Worm (Caenorhabditis elegans) whole organism, L1 larva: ENCODE data around the gene fbxb-99.
A peak's percentile ranks its signal among the peaks of the same experiment; 100 is the strongest.

ENCODE experiments used
- C16A3.4 ChIP-seq: fragments of 150-350 bp; optimal IDR thresholded peaks from 2 replicates; lab custom pipeline; 2014; ENCODE audit warnings: missing biosample characterization, missing genetic modification characterization
- C34B4.2 ChIP-seq: sonication (generic microtip); optimal IDR thresholded peaks from 2 replicates; lab custom pipeline; 2017; ENCODE audit warnings: mild to moderate bottlenecking, missing genetic modification characterization, missing compliant biosample characterization
- Y116A8C.19 ChIP-seq: sonication (generic microtip); optimal IDR thresholded peaks from 2 replicates; lab custom pipeline; 2016; ENCODE audit warnings: missing compliant biosample characterization, missing genetic modification characterization, borderline replicate concordance
- alr-1 ChIP-seq: fragments of 200-800 bp; sonication (Bioruptor generic); optimal IDR thresholded peaks from 2 replicates; lab custom pipeline; 2018; ENCODE audit warnings: borderline replicate concordance, mild to moderate bottlenecking, missing genetic modification characterization, missing compliant biosample characterization
- aly-2 ChIP-seq: fragments of 150-350 bp; optimal IDR thresholded peaks from 2 replicates; lab custom pipeline; 2014; ENCODE audit warnings: missing biosample characterization, missing genetic modification characterization
- ama-1 ChIP-seq: fragments of 150-350 bp; optimal IDR thresholded peaks from 2 replicates; lab custom pipeline; 2014
- blmp-1 ChIP-seq: fragments of 150-350 bp; optimal IDR thresholded peaks from 2 replicates; lab custom pipeline; 2014; ENCODE audit warnings: missing biosample characterization, missing genetic modification characterization
- ceh-82 ChIP-seq, 3 experiments: fragments of 150-350 bp in 1 of 3; sonication (generic microtip) in 2 of 3; optimal IDR thresholded peaks; 2 replicates each; lab custom pipeline; 2014 to 2017; ENCODE audit warnings: missing biosample characterization in 3 of 3, missing genetic modification characterization in 3 of 3
- ceh-88 ChIP-seq: fragments of 200-800 bp; sonication (Bioruptor generic); IDR thresholded peaks from 2 replicates; pipeline ENCODE4 v1.3.6; 2022; ENCODE audit warnings: missing genetic modification characterization, missing compliant biosample characterization
- dpl-1 ChIP-seq, 3 experiments: fragments of 150-350 bp in 2 of 3; sonication (generic microtip) in 1 of 3; optimal IDR thresholded peaks; 2 replicates each; lab custom pipeline; 2014 to 2017; ENCODE audit warnings: missing biosample characterization in 3 of 3, missing genetic modification characterization in 3 of 3, missing genetic modification reagents in 3 of 3
- dsc-1 ChIP-seq: sonication (generic microtip); optimal IDR thresholded peaks from 2 replicates; lab custom pipeline; 2016; ENCODE audit warnings: mild to moderate bottlenecking, missing genetic modification characterization, missing compliant biosample characterization
- elt-2 ChIP-seq: sonication (generic microtip); optimal IDR thresholded peaks from 2 replicates; lab custom pipeline; 2016; ENCODE audit warnings: missing genetic modification characterization, mild to moderate bottlenecking, inconsistent platforms, missing compliant biosample characterization, missing genetic modification reagents
- fkh-4 ChIP-seq: sonication (generic microtip); optimal IDR thresholded peaks from 2 replicates; lab custom pipeline; 2016; ENCODE audit warnings: missing compliant biosample characterization, missing genetic modification characterization, borderline replicate concordance
- fkh-8 ChIP-seq: sonication (generic microtip); optimal IDR thresholded peaks from 2 replicates; lab custom pipeline; 2016; ENCODE audit warnings: mild to moderate bottlenecking, missing genetic modification characterization, missing compliant biosample characterization
- hlh-17 ChIP-seq: fragments of 200-800 bp; sonication (Bioruptor generic); optimal IDR thresholded peaks from 2 replicates; lab custom pipeline; 2018; ENCODE audit warnings: missing genetic modification characterization, mild to moderate bottlenecking, missing compliant biosample characterization, moderate library complexity, borderline replicate concordance
- hlh-4 ChIP-seq: sonication (generic microtip); optimal IDR thresholded peaks from 2 replicates; lab custom pipeline; 2016; ENCODE audit warnings: mild to moderate bottlenecking, missing genetic modification characterization, missing compliant biosample characterization
- jun-1 ChIP-seq: fragments of 150-350 bp; optimal IDR thresholded peaks from 2 replicates; lab custom pipeline; 2014; ENCODE audit warnings: missing biosample characterization, missing genetic modification reagents, missing genetic modification characterization
- lin-14 ChIP-seq: fragments of 200-800 bp; sonication (Bioruptor generic); optimal IDR thresholded peaks from 2 replicates; lab custom pipeline; 2018; ENCODE audit warnings: mild to moderate bottlenecking, missing genetic modification characterization, moderate library complexity, missing compliant biosample characterization
- lin-15B ChIP-seq: fragments of 150-350 bp; sonication (generic microtip); optimal IDR thresholded peaks from 3 replicates; lab custom pipeline; 2014; ENCODE audit warnings: missing biosample characterization, missing genetic modification characterization
- lin-35 ChIP-seq, 2 experiments: fragments of 150-350 bp; optimal IDR thresholded peaks; 2 replicates each; lab custom pipeline; 2014; ENCODE audit warnings: missing biosample characterization in 2 of 2, missing genetic modification characterization in 2 of 2, missing genetic modification reagents in 2 of 2
- lir-3 ChIP-seq: sonication (generic microtip); optimal IDR thresholded peaks from 2 replicates; lab custom pipeline; 2016; ENCODE audit warnings: mild to moderate bottlenecking, missing genetic modification characterization, moderate library complexity, missing compliant biosample characterization; ENCODE audit not compliant: poor library complexity
- lsy-2 ChIP-seq, 2 experiments: fragments of 150-350 bp; optimal IDR thresholded peaks; 2 replicates each; lab custom pipeline; 2014; ENCODE audit warnings: missing biosample characterization in 2 of 2, missing genetic modification characterization in 2 of 2
- mab-9 ChIP-seq: fragments of 200-800 bp; sonication (Bioruptor generic); IDR thresholded peaks from 2 replicates; pipeline ENCODE4 v1.3.6; 2022; ENCODE audit warnings: missing genetic modification reagents, missing genetic modification characterization, missing compliant biosample characterization
- mef-2 ChIP-seq: fragments of 150-350 bp; optimal IDR thresholded peaks from 2 replicates; lab custom pipeline; 2014; ENCODE audit warnings: missing biosample characterization, missing genetic modification characterization
- mep-1 ChIP-seq: fragments of 150-350 bp; optimal IDR thresholded peaks from 2 replicates; lab custom pipeline; 2014; ENCODE audit warnings: missing biosample characterization, missing genetic modification characterization
- nhr-11 ChIP-seq: fragments of 150-350 bp; optimal IDR thresholded peaks from 2 replicates; lab custom pipeline; 2014; ENCODE audit warnings: missing biosample characterization, missing genetic modification characterization
- nhr-20 ChIP-seq: sonication (generic microtip); optimal IDR thresholded peaks from 2 replicates; lab custom pipeline; 2016; ENCODE audit warnings: mild to moderate bottlenecking, missing genetic modification characterization, missing compliant biosample characterization
- nhr-237 ChIP-seq: fragments of 150-350 bp; optimal IDR thresholded peaks from 2 replicates; lab custom pipeline; 2014; ENCODE audit warnings: missing biosample characterization, missing genetic modification characterization
- nhr-28 ChIP-seq: fragments of 150-350 bp; optimal IDR thresholded peaks from 2 replicates; lab custom pipeline; 2014; ENCODE audit warnings: missing biosample characterization, missing genetic modification characterization
- nhr-47 ChIP-seq: sonication (generic microtip); optimal IDR thresholded peaks from 2 replicates; lab custom pipeline; 2016; ENCODE audit warnings: mild to moderate bottlenecking, missing genetic modification characterization, moderate library complexity, missing compliant biosample characterization
- nhr-76 ChIP-seq: sonication (generic microtip); optimal IDR thresholded peaks from 2 replicates; lab custom pipeline; 2017; ENCODE audit warnings: missing biosample characterization, missing genetic modification characterization
- nhr-90 ChIP-seq: sonication (generic microtip); optimal IDR thresholded peaks from 2 replicates; lab custom pipeline; 2016; ENCODE audit warnings: mild to moderate bottlenecking, missing genetic modification characterization, missing compliant biosample characterization; ENCODE audit not compliant: poor library complexity
- pag-3 ChIP-seq: sonication (generic microtip); optimal IDR thresholded peaks from 2 replicates; lab custom pipeline; 2017; ENCODE audit warnings: missing genetic modification characterization, mild to moderate bottlenecking, missing compliant biosample characterization, antibody characterized with exemption, borderline replicate concordance; ENCODE audit not compliant: insufficient read depth
- rnt-1 ChIP-seq: sonication (generic microtip); optimal IDR thresholded peaks from 2 replicates; lab custom pipeline; 2016; ENCODE audit warnings: mild to moderate bottlenecking, missing genetic modification characterization, moderate library complexity, missing compliant biosample characterization
- snpc-4 ChIP-seq: fragments of 150-350 bp; optimal IDR thresholded peaks from 2 replicates; lab custom pipeline; 2014; ENCODE audit warnings: missing biosample characterization, missing genetic modification characterization
- snu-23 ChIP-seq: sonication (generic microtip); optimal IDR thresholded peaks from 2 replicates; lab custom pipeline; 2016; ENCODE audit warnings: missing genetic modification characterization, missing compliant biosample characterization
- sptf-1 ChIP-seq: fragments of 150-350 bp; optimal IDR thresholded peaks from 2 replicates; lab custom pipeline; 2014; ENCODE audit warnings: missing biosample characterization, missing genetic modification characterization
- sup-37 ChIP-seq: fragments of 200-800 bp; sonication (Bioruptor generic); optimal IDR thresholded peaks from 2 replicates; lab custom pipeline; 2018; ENCODE audit warnings: mild to moderate bottlenecking, missing genetic modification characterization, missing compliant biosample characterization
- tbx-2 ChIP-seq: sonication (generic microtip); optimal IDR thresholded peaks from 2 replicates; lab custom pipeline; 2016; ENCODE audit warnings: missing genetic modification characterization, missing compliant biosample characterization
- unc-86 ChIP-seq: sonication (generic microtip); optimal IDR thresholded peaks from 2 replicates; lab custom pipeline; 2016; ENCODE audit warnings: missing genetic modification characterization, missing compliant biosample characterization
- unc-98 ChIP-seq: fragments of 200-800 bp; sonication (Bioruptor generic); IDR thresholded peaks from 2 replicates; pipeline ENCODE4 v1.3.6; 2022; ENCODE audit warnings: missing genetic modification characterization, missing compliant biosample characterization
- vab-15 ChIP-seq: sonication (generic microtip); optimal IDR thresholded peaks from 2 replicates; lab custom pipeline; 2017; ENCODE audit warnings: missing genotype, mild to moderate bottlenecking, missing genetic modification characterization, missing compliant biosample characterization
- zag-1 ChIP-seq: fragments of 150-350 bp; optimal IDR thresholded peaks from 2 replicates; lab custom pipeline; 2014; ENCODE audit warnings: missing biosample characterization, missing genetic modification characterization

Gene fbxb-99

DNA sequence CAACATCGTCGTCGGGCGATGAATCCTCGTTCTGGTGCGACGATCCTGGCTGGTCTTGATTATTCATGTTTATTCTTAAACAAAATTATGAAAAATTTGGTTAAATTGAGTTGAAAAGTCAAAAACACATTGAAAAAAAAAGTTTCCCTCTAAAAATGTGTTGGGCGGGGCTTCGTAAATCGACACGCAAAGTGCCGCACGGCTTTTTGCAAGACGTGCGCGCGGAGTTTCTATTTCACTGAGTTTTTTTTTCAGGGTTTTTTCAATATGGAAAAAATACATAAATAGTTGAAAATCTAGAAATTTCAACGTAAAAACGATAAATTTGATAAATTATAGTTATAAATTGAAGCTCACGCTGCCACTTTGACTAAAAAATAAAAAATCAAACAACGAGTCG lies 14.9 kb upstream of the fbxb-99 start, which contains the start of gene F54D10.5 (continued):
- TF ChIP-seq snpc-4 (tag; lab: Kevin White, UChicago): peak; percentile 59
- peak; percentile 37 for TF ChIP-seq jun-1 (tag; lab: Kevin White, UChicago)
- peak; percentile 80 for TF ChIP-seq tbx-2 (tag; lab: Kevin White, UChicago)
- no peak for TF ChIP-seq nhr-28
- peak; percentile 63 for TF ChIP-seq lin-15B (tag; lab: Kevin White, UChicago)
- peak; percentile 10 for TF ChIP-seq nhr-237 (tag; lab: Kevin White, UChicago)
- TF ChIP-seq zag-1 (tag; lab: Kevin White, UChicago): no peak
- no peak for TF ChIP-seq pag-3 (tag; lab: Kevin White, UChicago)
- peak; percentile 71 for TF ChIP-seq mep-1 (tag; lab: Kevin White, UChicago)
- TF ChIP-seq sup-37 (GFP tag; lab: Kevin White, UChicago): no peak
- no peak for TF ChIP-seq ama-1 (lab: Kevin White, UChicago)
- peak; percentile 77 for TF ChIP-seq lin-14
- TF ChIP-seq mef-2 (tag; lab: Kevin White, UChicago): no peak
- no peak for TF ChIP-seq fkh-4 (tag; lab: Kevin White, UChicago)
- peak; percentile 24; the same call in 1 of the 2 replicates for TF ChIP-seq ceh-88
- peak; percentile 95 for TF ChIP-seq dpl-1 (GFP tag; optimal IDR thresholded peaks at IDR 0.05; lab: Kevin White, UChicago)
- TF ChIP-seq unc-86: peak; percentile 76
- TF ChIP-seq nhr-11 (tag; lab: Kevin White, UChicago): peak; percentile 56
- no peak for TF ChIP-seq hlh-4
- TF ChIP-seq lsy-2 (tag; optimal IDR thresholded peaks at IDR 0.05; lab: Kevin White, UChicago): peak; percentile 85 to 86
- peak; percentile 93 for TF ChIP-seq rnt-1 (tag; lab: Kevin White, UChicago)
- peak; percentile 41; the same call in 1 of the 2 replicates for TF ChIP-seq mab-9 (GFP tag; lab: Robert Waterston, UW)
- TF ChIP-seq Y116A8C.19 (tag; lab: Kevin White, UChicago): no peak
- TF ChIP-seq sptf-1: no peak
- TF ChIP-seq C16A3.4 (tag; lab: Kevin White, UChicago): peak; percentile 77
- TF ChIP-seq lir-3: no peak
- no peak for TF ChIP-seq C34B4.2 (tag; lab: Kevin White, UChicago)
- TF ChIP-seq elt-2 (tag; lab: Kevin White, UChicago): peak; percentile 73
- TF ChIP-seq blmp-1: no peak
- no peak for TF ChIP-seq nhr-76 (tag; lab: Kevin White, UChicago)
- TF ChIP-seq nhr-20 (tag; lab: Kevin White, UChicago): peak; percentile 79

DNA sequence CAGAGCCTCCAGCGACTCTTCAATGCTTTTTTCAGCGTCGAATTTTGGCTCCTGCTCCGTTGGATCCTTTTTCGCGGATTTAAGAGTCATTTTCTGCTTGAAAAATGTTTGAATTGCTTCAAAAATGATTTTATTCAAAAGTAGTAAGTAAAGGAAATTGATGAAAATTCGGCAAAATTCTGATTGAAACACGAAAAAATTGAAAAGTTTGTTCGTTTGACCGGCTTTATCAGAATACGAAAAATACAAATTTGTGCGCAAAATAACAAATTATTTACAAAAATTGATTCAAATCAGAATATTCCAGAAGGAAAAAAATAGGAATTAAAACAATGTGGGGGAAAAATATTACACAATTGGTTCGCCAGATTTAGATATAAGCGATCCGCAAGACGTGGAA lies 13.7 kb upstream of the fbxb-99 start, which contains the start of gene F54D10.4:
Gene F54D10.4, minus strand, starts transcription at position 101 of the 400 bp plus-strand sequence.
- no peak for TF ChIP-seq nhr-90 (tag; lab: Kevin White, UChicago)
- no peak for TF ChIP-seq lin-14
- no peak for TF ChIP-seq nhr-11 (tag; lab: Kevin White, UChicago)
- TF ChIP-seq fkh-4 (tag; lab: Kevin White, UChicago): no peak
- no peak for TF ChIP-seq jun-1 (tag; lab: Kevin White, UChicago)

DNA sequence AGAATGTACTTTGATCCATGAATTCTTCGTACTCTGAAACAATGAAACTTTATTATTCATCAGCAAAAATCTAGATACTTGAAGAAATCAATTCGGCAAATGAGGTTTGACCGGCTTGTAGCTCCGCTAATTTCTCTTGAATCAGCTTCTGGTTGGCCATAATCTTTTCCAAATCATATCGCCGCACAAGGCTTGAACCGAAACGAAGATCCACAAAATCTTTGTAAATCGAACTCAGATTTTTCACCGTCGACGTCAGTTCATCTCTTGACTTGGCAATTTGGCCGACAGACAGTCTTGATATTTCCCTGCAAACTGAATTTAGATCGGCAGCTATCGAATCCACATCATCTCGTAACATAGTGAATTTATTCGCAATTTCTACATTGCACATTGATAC lies 12.3 kb upstream of the fbxb-99 start:
- TF ChIP-seq dsc-1 (tag; lab: Kevin White, UChicago) (no peak), nhr-20 (tag; lab: Kevin White, UChicago) (no peak), hlh-17 (GFP tag; lab: Kevin White, UChicago) (no peak), C34B4.2 (tag; lab: Kevin White, UChicago) (no peak), aly-2 (tag; lab: Kevin White, UChicago) (no peak), nhr-237 (tag; lab: Kevin White, UChicago) (no peak), alr-1 (no peak), snu-23 (no peak), dpl-1 (GFP tag; optimal IDR thresholded peaks at IDR 0.05; lab: Kevin White, UChicago) (no peak), nhr-47 (tag; lab: Kevin White, UChicago) (no peak), fkh-8 (no peak), blmp-1 (no peak), vab-15 (tag; lab: Kevin White, UChicago) (no peak), lir-3 (no peak), ceh-82 (tag; optimal IDR thresholded peaks at IDR 0.05; lab: Kevin White, UChicago) (no peak), lin-35 (GFP tag; optimal IDR thresholded peaks at IDR 0.05; lab: Kevin White, UChicago) (no peak), ceh-88 (no peak), lsy-2 (tag; optimal IDR thresholded peaks at IDR 0.05; lab: Kevin White, UChicago) (no peak), unc-98 (GFP tag; lab: Robert Waterston, UW) (no peak)
